Fruit fly (Drosophila melanogaster) whole organism, wandering third instar larva: ENCODE results near the gene CG14854.

ENCODE experiments used
- Abd-B ChIP-seq: fragments of >200 bp; optimal IDR thresholded peaks from 2 replicates; lab custom pipeline; 2017; ENCODE audit warnings: missing biosample characterization, missing genetic modification characterization
- CG32264 ChIP-seq: fragments of 200-800 bp; sonication (Bioruptor generic); optimal IDR thresholded peaks from 2 replicates; lab custom pipeline; 2016; ENCODE audit warnings: missing biosample characterization, missing genetic modification characterization
- CG9705 ChIP-seq: fragments of 200-800 bp; sonication (Bioruptor generic); optimal IDR thresholded peaks from 2 replicates; lab custom pipeline; 2018; ENCODE audit warnings: missing biosample characterization, mild to moderate bottlenecking, missing genetic modification characterization
- CrebA ChIP-seq: fragments of 200-800 bp; sonication (Bioruptor generic); optimal IDR thresholded peaks from 2 replicates; lab custom pipeline; 2016; ENCODE audit warnings: missing biosample characterization, mild to moderate bottlenecking, missing genetic modification characterization, borderline replicate concordance
- Dfd ChIP-seq: fragments of >200 bp; optimal IDR thresholded peaks from 2 replicates; lab custom pipeline; 2017; ENCODE audit warnings: missing biosample characterization, missing genetic modification characterization
- Dif ChIP-seq: fragments of 200-275, 200-300 bp; sonication (Bioruptor generic); optimal IDR thresholded peaks from 2 replicates; lab custom pipeline; 2018; ENCODE audit warnings: missing biosample characterization, missing genetic modification characterization; ENCODE audit not compliant: partially characterized antibody
- GATAd ChIP-seq: sonication (Bioruptor generic); optimal IDR thresholded peaks from 2 replicates; lab custom pipeline; 2016; ENCODE audit warnings: missing biosample characterization, missing genetic modification characterization
- HLH106 ChIP-seq: fragments of 200-800 bp; optimal IDR thresholded peaks from 3 replicates; lab custom pipeline; 2019; ENCODE audit warnings: missing biosample characterization, mild to moderate bottlenecking, missing genetic modification characterization, moderate library complexity
- Hnf4 ChIP-seq: fragments of 200-800 bp; sonication (Bioruptor generic); optimal IDR thresholded peaks from 2 replicates; lab custom pipeline; 2016; ENCODE audit warnings: missing biosample characterization, mild to moderate bottlenecking, missing genetic modification characterization
- Hr78 ChIP-seq: fragments of >200 bp; optimal IDR thresholded peaks from 2 replicates; lab custom pipeline; 2017; ENCODE audit warnings: missing biosample characterization, missing genetic modification characterization
- Jra ChIP-seq: sonication (Bioruptor generic); optimal IDR thresholded peaks from 2 replicates; lab custom pipeline; 2016; ENCODE audit warnings: missing biosample characterization, missing genetic modification characterization
- Mio ChIP-seq: sonication (Bioruptor generic); optimal IDR thresholded peaks from 2 replicates; lab custom pipeline; 2016; ENCODE audit warnings: missing biosample characterization, missing genetic modification characterization
- Myc ChIP-seq: fragments of >200 bp; optimal IDR thresholded peaks from 2 replicates; lab custom pipeline; 2017
- N ChIP-seq: fragments of >200 bp; optimal IDR thresholded peaks from 2 replicates; lab custom pipeline; 2018; ENCODE audit warnings: missing biosample characterization, missing external identifiers, missing genetic modification characterization
- OdsH ChIP-seq: fragments of 200-800 bp; sonication (Bioruptor generic); optimal IDR thresholded peaks from 2 replicates; lab custom pipeline; 2016; ENCODE audit warnings: missing biosample characterization, mild to moderate bottlenecking, missing genetic modification characterization
- Sp1 ChIP-seq: fragments of 200-800 bp; sonication (Bioruptor generic); optimal IDR thresholded peaks from 3 replicates; lab custom pipeline; 2019; ENCODE audit warnings: missing biosample characterization, mild to moderate bottlenecking, missing genetic modification characterization, moderate library complexity
- Vsx2 ChIP-seq: fragments of 200-300, 225-300 bp; sonication (Bioruptor generic); optimal IDR thresholded peaks from 2 replicates; lab custom pipeline; 2018; ENCODE audit warnings: missing biosample characterization, missing genetic modification characterization; ENCODE audit not compliant: partially characterized antibody
- br ChIP-seq: fragments of 200-800 bp; sonication (Bioruptor generic); optimal IDR thresholded peaks from 2 replicates; lab custom pipeline; 2016; ENCODE audit warnings: missing biosample characterization, missing genetic modification characterization
- brk ChIP-seq: fragments of 200-800 bp; sonication (Bioruptor generic); optimal IDR thresholded peaks from 2 replicates; lab custom pipeline; 2016; ENCODE audit warnings: missing biosample characterization, mild to moderate bottlenecking, missing genetic modification characterization
- dl ChIP-seq, 2 experiments: fragments of 175-275, 200-275 bp in 1 of 2; fragments of 200-275 bp in 1 of 2; sonication (Bioruptor generic); optimal IDR thresholded peaks; lab custom pipeline; 2018; ENCODE audit warnings: mild to moderate bottlenecking in 2 of 2, missing biosample characterization in 2 of 2, missing genetic modification characterization in 2 of 2, moderate library complexity in 2 of 2; ENCODE audit not compliant: partially characterized antibody in 2 of 2, insufficient read depth in 1 of 2
- dmrt93B ChIP-seq: fragments of 200-800 bp; sonication (Bioruptor generic); optimal IDR thresholded peaks from 2 replicates; lab custom pipeline; 2018; ENCODE audit warnings: missing biosample characterization, mild to moderate bottlenecking, missing genetic modification characterization
- dsf ChIP-seq: sonication (Bioruptor generic); optimal IDR thresholded peaks from 2 replicates; lab custom pipeline; 2016; ENCODE audit warnings: missing biosample characterization, missing genetic modification characterization, borderline replicate concordance
- ey ChIP-seq: fragments of 200-800 bp; sonication (Bioruptor generic); optimal IDR thresholded peaks from 2 replicates; lab custom pipeline; 2016; ENCODE audit warnings: missing biosample characterization, missing genetic modification characterization
- fru ChIP-seq: fragments of 200-800 bp; sonication (Bioruptor generic); optimal IDR thresholded peaks from 3 replicates; lab custom pipeline; 2016; ENCODE audit warnings: missing biosample characterization, mild to moderate bottlenecking, missing genetic modification characterization
- jim ChIP-seq: fragments of 175-275, 200-325 bp; sonication (Bioruptor generic); optimal IDR thresholded peaks from 2 replicates; lab custom pipeline; 2016; ENCODE audit warnings: missing biosample characterization, mild to moderate bottlenecking, missing genetic modification characterization
- pan ChIP-seq: fragments of >200 bp; optimal IDR thresholded peaks from 2 replicates; lab custom pipeline; 2017
- psq ChIP-seq: fragments of 200-800 bp; sonication (Bioruptor generic); optimal IDR thresholded peaks from 3 replicates; lab custom pipeline; 2017; ENCODE audit warnings: missing biosample characterization, mild to moderate bottlenecking, missing genetic modification characterization, moderate library complexity
- rgr ChIP-seq: fragments of 200-800 bp; sonication (Bioruptor generic); optimal IDR thresholded peaks from 3 replicates; lab custom pipeline; 2016; ENCODE audit warnings: missing biosample characterization, mild to moderate bottlenecking, missing genetic modification characterization
- sage ChIP-seq: fragments of 200-800 bp; sonication (Bioruptor generic); optimal IDR thresholded peaks from 2 replicates; lab custom pipeline; 2016; ENCODE audit warnings: missing biosample characterization, mild to moderate bottlenecking, missing genetic modification characterization
- sv ChIP-seq: fragments of 200-800 bp; sonication (Bioruptor generic); optimal IDR thresholded peaks from 3 replicates; lab custom pipeline; 2016; ENCODE audit warnings: missing biosample characterization, missing genetic modification characterization
- tai ChIP-seq: sonication (Bioruptor generic); optimal IDR thresholded peaks from 2 replicates; lab custom pipeline; 2016; ENCODE audit warnings: missing biosample characterization, missing genetic modification characterization
- woc ChIP-seq: sonication (Bioruptor generic); optimal IDR thresholded peaks from 2 replicates; lab custom pipeline; 2016; ENCODE audit warnings: missing biosample characterization, mild to moderate bottlenecking, missing genetic modification characterization

CG14854 gene

DNA sequence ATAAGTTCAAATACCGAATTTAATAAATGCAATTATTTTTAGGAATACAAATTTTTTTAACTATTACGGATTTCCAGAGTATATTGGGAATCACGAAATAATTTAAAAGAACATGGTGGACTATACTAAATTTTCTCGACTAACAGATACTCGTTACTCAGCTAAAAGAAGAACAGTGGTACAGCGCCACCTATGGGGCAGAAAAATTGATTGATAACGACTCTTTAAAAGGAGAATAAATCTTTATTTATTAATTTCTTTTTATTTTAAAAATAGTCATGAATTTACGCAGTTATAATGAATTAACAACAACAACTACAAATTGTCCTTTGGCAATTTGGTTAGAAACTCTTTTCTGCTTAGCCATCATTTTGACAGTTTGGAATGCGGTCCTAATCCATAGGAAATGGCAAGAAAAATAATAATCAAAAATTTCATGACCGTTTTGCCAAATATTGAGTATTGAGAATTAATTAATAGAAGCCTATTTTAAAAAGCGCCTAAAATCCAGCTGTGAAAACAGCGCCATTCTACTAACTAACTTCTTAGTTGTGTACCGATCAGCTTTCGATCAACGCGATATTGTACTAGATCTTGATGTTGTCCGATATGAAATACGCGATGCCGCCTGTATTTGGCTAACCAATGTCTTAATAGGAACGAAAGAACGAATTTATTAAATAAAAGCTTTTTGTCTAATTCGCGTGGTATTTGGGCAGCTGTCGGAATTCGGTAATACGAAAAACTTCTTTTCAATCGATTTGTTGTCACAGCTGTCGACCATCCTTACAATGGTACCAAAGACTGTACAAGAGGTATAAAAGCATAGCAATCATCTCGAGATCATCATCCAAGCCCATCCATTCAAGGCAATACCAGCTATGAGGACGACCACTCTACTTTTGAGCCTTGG, 5.5 kb upstream of the CG14854 start, which contains the start of gene CG14852:
Gene CG14852, plus strand, starts transcription at position 863 of the 913 bp plus-strand sequence.
- TF ChIP-seq Vsx2, result no peak
- TF ChIP-seq Dif, result peak; percentile 63
- no peak for TF ChIP-seq fru (GFP tag; lab: Kevin White, UChicago)
- TF ChIP-seq woc (GFP tag; lab: Kevin White, UChicago), result no peak
- TF ChIP-seq, all 38 proteins: peak for 1

DNA sequence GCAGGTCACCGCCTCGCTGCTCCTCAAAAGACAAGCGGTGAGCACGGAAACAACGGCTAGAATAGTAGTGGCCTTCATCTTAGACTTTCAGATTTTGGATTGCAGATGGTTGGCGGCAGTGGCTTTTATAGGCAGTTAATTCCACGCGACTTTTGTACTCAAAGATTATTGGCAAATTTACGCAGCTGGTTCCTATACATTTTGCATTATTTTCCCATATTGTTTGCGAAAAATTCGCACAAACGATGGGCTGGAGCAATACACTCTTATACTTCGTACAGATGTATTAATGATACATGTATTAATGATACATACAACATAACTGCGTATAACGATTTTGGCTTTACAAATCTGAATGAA, 4.8 kb upstream of the CG14854 start, which contains the start of gene CG8087:
Gene CG8087, minus strand, starts transcription at position 101 of the 360 bp plus-strand sequence.
- no peak for TF ChIP-seq Jra
- no peak for TF ChIP-seq sv (GFP tag; lab: Kevin White, UChicago)
- TF ChIP-seq CrebA, result no peak
- TF ChIP-seq Dfd (GFP tag; lab: Kevin White, UChicago), result no peak
- no peak for TF ChIP-seq Abd-B (GFP tag; lab: Kevin White, UChicago)
- no peak for TF ChIP-seq brk
- no peak for TF ChIP-seq GATAd (GFP tag; lab: Kevin White, UChicago)
- TF ChIP-seq woc (GFP tag; lab: Kevin White, UChicago), result no peak
- no peak for TF ChIP-seq dl (GFP tag; optimal IDR thresholded peaks at IDR 0.05; lab: Kevin White, UChicago; ENCODE audit: insufficient read depth in 1 of 2, partially characterized antibody in 2 of 2)
- TF ChIP-seq OdsH (GFP tag; lab: Kevin White, UChicago), result no peak
- no peak for TF ChIP-seq Mio
- no peak for TF ChIP-seq CG9705 (GFP tag; lab: Kevin White, UChicago)
- no peak for TF ChIP-seq N (GFP tag; lab: Kevin White, UChicago)
- TF ChIP-seq sage (GFP tag; lab: Kevin White, UChicago), result no peak
- no peak for TF ChIP-seq br (GFP tag; lab: Kevin White, UChicago)
- TF ChIP-seq HLH106 (tag; lab: Kevin White, UChicago), result no peak
- TF ChIP-seq Sp1 (GFP tag; lab: Kevin White, UChicago), result no peak

DNA sequence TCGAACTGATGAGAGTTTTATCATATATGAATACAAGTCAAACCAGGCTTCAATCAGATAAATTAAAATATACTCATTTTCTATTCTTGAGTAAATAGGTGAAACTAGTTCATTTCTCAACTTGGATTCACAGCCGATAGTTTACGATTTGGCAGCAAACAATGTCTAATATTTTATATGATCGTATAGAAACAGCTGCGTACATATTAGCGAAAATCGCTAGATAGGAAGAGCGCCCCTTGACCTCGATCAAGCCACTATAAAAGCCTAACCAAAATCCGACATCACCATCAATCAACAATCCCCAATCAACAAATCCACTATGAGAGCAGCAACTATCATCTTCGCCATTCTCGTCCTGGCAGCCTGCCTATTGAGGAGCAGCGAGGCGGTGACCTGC, 2.2 kb upstream of the CG14854 start, which contains the start of gene CG14851:
Gene CG14851, plus strand, starts transcription at position 301 of the 400 bp plus-strand sequence.
- TF ChIP-seq GATAd (GFP tag; lab: Kevin White, UChicago) (no peak), Vsx2 (no peak), CrebA (no peak), Mio (no peak), woc (GFP tag; lab: Kevin White, UChicago) (no peak), dmrt93B (GFP tag; lab: Kevin White, UChicago) (no peak), sv (GFP tag; lab: Kevin White, UChicago) (no peak), Jra (no peak), Sp1 (GFP tag; lab: Kevin White, UChicago) (no peak), fru (GFP tag; lab: Kevin White, UChicago) (no peak), HLH106 (tag; lab: Kevin White, UChicago) (no peak), Dfd (GFP tag; lab: Kevin White, UChicago) (no peak), N (GFP tag; lab: Kevin White, UChicago) (no peak), Hnf4 (no peak), ey (GFP tag; lab: Kevin White, UChicago) (no peak), sage (GFP tag; lab: Kevin White, UChicago) (no peak), pan (no peak), Hr78 (GFP tag; lab: Kevin White, UChicago) (no peak), dsf (GFP tag; lab: Kevin White, UChicago) (no peak), Abd-B (GFP tag; lab: Kevin White, UChicago) (no peak)

DNA sequence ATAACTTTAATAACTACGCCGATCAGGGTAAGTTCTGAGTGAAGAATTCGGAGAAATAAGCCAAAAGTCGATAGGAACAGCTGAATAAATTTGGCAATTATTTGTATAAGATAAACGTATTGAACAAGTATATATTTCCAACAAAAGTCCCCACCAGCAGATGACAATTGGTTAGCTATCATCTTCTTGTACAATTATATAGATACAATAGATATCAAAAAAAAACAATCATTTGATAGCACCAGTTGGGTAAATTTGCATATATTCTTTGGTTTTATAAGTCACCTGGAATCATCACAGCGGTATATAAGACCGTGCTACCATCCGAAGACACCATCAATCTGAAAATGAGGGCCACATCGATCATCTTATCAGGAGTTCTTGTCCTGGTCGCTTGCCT, 781 bp upstream of the CG14854 start, which contains the start of gene Jig:
Gene Jig, plus strand, starts transcription at position 301 of the 400 bp plus-strand sequence.
- no peak for TF ChIP-seq CG9705 (GFP tag; lab: Kevin White, UChicago)
- no peak for TF ChIP-seq Abd-B (GFP tag; lab: Kevin White, UChicago)
- no peak for TF ChIP-seq N (GFP tag; lab: Kevin White, UChicago)
- no peak for TF ChIP-seq Myc
- TF ChIP-seq CG32264 (GFP tag; lab: Kevin White, UChicago), result no peak
- no peak for TF ChIP-seq Hr78 (GFP tag; lab: Kevin White, UChicago)
- TF ChIP-seq dl (GFP tag; optimal IDR thresholded peaks at IDR 0.05; lab: Kevin White, UChicago; ENCODE audit: insufficient read depth in 1 of 2, partially characterized antibody in 2 of 2), result no peak
- no peak for TF ChIP-seq Vsx2
- TF ChIP-seq ey (GFP tag; lab: Kevin White, UChicago), result no peak
- no peak for TF ChIP-seq rgr (GFP tag; lab: Kevin White, UChicago)
- no peak for TF ChIP-seq woc (GFP tag; lab: Kevin White, UChicago)
- TF ChIP-seq tai (GFP tag; lab: Kevin White, UChicago), result no peak
- no peak for TF ChIP-seq br (GFP tag; lab: Kevin White, UChicago)
- TF ChIP-seq Dif, result no peak
- no peak for TF ChIP-seq GATAd (GFP tag; lab: Kevin White, UChicago)
- no peak for TF ChIP-seq sv (GFP tag; lab: Kevin White, UChicago)
- TF ChIP-seq Dfd (GFP tag; lab: Kevin White, UChicago), result no peak
- TF ChIP-seq jim, result no peak
- no peak for TF ChIP-seq psq (GFP tag; lab: Kevin White, UChicago)
